Fruit fly (Drosophila melanogaster) whole organism, prepupa: ENCODE results near the gene Trc8.

Experiments
- CG10631 ChIP-seq: fragments of 200-800 bp; sonication (Bioruptor generic); optimal IDR thresholded peaks from 2 replicates; lab custom pipeline; 2016; ENCODE audit warnings: missing biosample characterization, missing genetic modification characterization
- CG3919 ChIP-seq: fragments of 200-800 bp; sonication (Bioruptor generic); optimal IDR thresholded peaks from 3 replicates; lab custom pipeline; 2016; ENCODE audit warnings: missing biosample characterization, missing genetic modification characterization
- CG6792 ChIP-seq: fragments of 200-800 bp; sonication (Bioruptor generic); optimal IDR thresholded peaks from 3 replicates; lab custom pipeline; 2016; ENCODE audit warnings: missing biosample characterization, missing genetic modification characterization
- CG6808 ChIP-seq: fragments of 200-800 bp; sonication (Bioruptor generic); optimal IDR thresholded peaks from 3 replicates; lab custom pipeline; 2017; ENCODE audit warnings: missing biosample characterization, missing genetic modification characterization, mild to moderate bottlenecking, moderate library complexity, missing genetic modification reagents
- CG6854 ChIP-seq: fragments of 200-800 bp; sonication (Bioruptor generic); optimal IDR thresholded peaks from 2 replicates; lab custom pipeline; 2017; ENCODE audit warnings: missing biosample characterization, mild to moderate bottlenecking, missing genetic modification characterization
- Ets96B ChIP-seq: fragments of 200-800 bp; optimal IDR thresholded peaks from 2 replicates; lab custom pipeline; 2019; ENCODE audit warnings: missing biosample characterization, mild to moderate bottlenecking, missing genetic modification characterization, moderate library complexity
- Hr39 ChIP-seq: fragments of 200-800 bp; sonication (Bioruptor generic); optimal IDR thresholded peaks from 2 replicates; lab custom pipeline; 2016; ENCODE audit warnings: missing biosample characterization, missing genetic modification characterization
- Hr4 ChIP-seq: fragments of 200-800 bp; sonication (Bioruptor generic); optimal IDR thresholded peaks from 3 replicates; lab custom pipeline; 2016; ENCODE audit warnings: missing biosample characterization, missing genetic modification characterization
- achi ChIP-seq: fragments of 200-800 bp; sonication (Bioruptor generic); optimal IDR thresholded peaks from 3 replicates; lab custom pipeline; 2016; ENCODE audit warnings: missing biosample characterization, missing genetic modification characterization
- dsx ChIP-seq: fragments of 200-800 bp; optimal IDR thresholded peaks from 3 replicates; lab custom pipeline; 2019; ENCODE audit warnings: missing biosample characterization, mild to moderate bottlenecking, missing genetic modification characterization, moderate library complexity; ENCODE audit not compliant: poor library complexity, severe bottlenecking
- fd85E ChIP-seq: fragments of 200-800 bp; sonication (Bioruptor generic); optimal IDR thresholded peaks from 3 replicates; lab custom pipeline; 2016; ENCODE audit warnings: missing biosample characterization, missing genetic modification characterization
- lz ChIP-seq: fragments of 200-800 bp; sonication (Bioruptor generic); optimal IDR thresholded peaks from 3 replicates; lab custom pipeline; 2016; ENCODE audit warnings: missing biosample characterization, missing genetic modification characterization

DNA sequence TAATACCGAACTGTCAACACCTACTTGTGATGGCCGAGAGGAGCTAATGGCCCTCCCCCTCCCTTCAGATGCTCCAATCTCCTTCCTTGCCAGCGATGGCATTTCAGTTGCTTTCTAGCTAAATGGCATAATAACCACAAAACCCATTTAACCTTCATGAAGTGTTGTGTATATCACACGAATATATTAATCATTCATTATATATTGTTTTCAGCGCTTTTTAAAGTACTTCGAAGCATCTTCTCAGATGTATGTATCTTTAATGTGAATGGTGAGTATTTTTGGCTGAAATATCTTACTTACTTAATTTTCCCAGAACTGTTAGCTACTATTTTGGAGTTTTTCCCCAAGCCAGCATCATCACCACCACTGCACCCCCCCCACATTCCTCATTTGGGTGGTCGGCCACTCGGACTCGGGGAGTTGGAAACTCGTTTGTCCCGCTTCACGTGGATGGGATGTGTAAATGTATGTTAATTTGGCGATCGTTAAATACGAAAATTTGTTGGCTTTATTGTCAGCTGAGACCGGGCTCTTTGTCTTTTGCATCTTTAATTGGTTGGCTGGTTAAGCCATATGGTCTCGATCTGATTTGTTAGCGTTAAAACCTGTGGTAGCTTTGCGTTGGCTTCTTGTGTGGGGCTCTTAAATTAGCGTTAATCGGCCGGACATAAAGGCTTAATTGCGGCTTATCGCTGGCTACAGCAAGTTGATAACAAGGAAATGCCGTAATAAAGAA is 8.9 kb upstream of the Trc8 start:
- TF ChIP-seq Hr4 (GFP tag; lab: Kevin White, UChicago) (no peak), CG10631 (no peak), lz (GFP tag; lab: Kevin White, UChicago) (no peak), achi (GFP tag; lab: Kevin White, UChicago) (no peak), Hr39 (GFP tag; lab: Kevin White, UChicago) (no peak), CG3919 (no peak), CG6854 (GFP tag; lab: Kevin White, UChicago) (no peak), Ets96B (no peak), CG6792 (GFP tag; lab: Kevin White, UChicago) (no peak), dsx (GFP tag; lab: Kevin White, UChicago) (no peak), fd85E (no peak), CG6808 (GFP tag; lab: Kevin White, UChicago) (no peak)
